Fruit fly (Drosophila melanogaster) whole organism, embryonic: Measurements from ENCODE around the gene CG12607.

ENCODE experiments used
- Abd-B ChIP-seq: fragments of 200-800 bp; sonication (Bioruptor generic); optimal IDR thresholded peaks from 2 replicates; lab custom pipeline; 2018; ENCODE audit warnings: missing biosample characterization, mild to moderate bottlenecking, missing genetic modification characterization, moderate library complexity
- Atf6 ChIP-seq: fragments of 200-800 bp; sonication (Bioruptor generic); IDR thresholded peaks from 2 replicates; pipeline ENCODE4 v1.3.6; 2022; ENCODE audit warnings: missing biosample characterization, missing genetic modification characterization
- CG10431 ChIP-seq: fragments of 200-800 bp; sonication (Bioruptor generic); optimal IDR thresholded peaks from 3 replicates; lab custom pipeline; 2018; ENCODE audit warnings: missing biosample characterization, mild to moderate bottlenecking, missing genetic modification characterization
- CG10462 ChIP-seq: fragments of 200-800 bp; sonication (Bioruptor generic); optimal IDR thresholded peaks from 2 replicates; lab custom pipeline; 2016; ENCODE audit warnings: missing biosample characterization, missing genetic modification characterization
- CG10565 ChIP-seq: fragments of 200-800 bp; sonication (Bioruptor generic); optimal IDR thresholded peaks from 3 replicates; lab custom pipeline; 2016; ENCODE audit warnings: missing biosample characterization, mild to moderate bottlenecking, missing genetic modification characterization
- CG11247 ChIP-seq: fragments of 200-800 bp; sonication (Bioruptor generic); IDR thresholded peaks from 2 replicates; pipeline ENCODE4 v1.3.6; 2022; ENCODE audit warnings: missing biosample characterization, missing genetic modification characterization
- CG11560 ChIP-seq: fragments of 200-800 bp; sonication (Bioruptor generic); IDR thresholded peaks from 3 replicates; pipeline ENCODE4 v1.3.6; 2022; ENCODE audit warnings: missing biosample characterization, missing genetic modification characterization
- CG12769 ChIP-seq: fragments of 200-800 bp; sonication (Bioruptor generic); optimal IDR thresholded peaks from 2 replicates; lab custom pipeline; 2019; ENCODE audit warnings: missing biosample characterization, mild to moderate bottlenecking, missing genetic modification characterization, moderate library complexity
- CG16813 ChIP-seq: fragments of 200-800 bp; sonication (Bioruptor generic); IDR thresholded peaks from 3 replicates; pipeline ENCODE4 v1.3.6; 2022; ENCODE audit warnings: missing biosample characterization, missing genetic modification characterization; ENCODE audit not compliant: partially characterized antibody
- CG17361 ChIP-seq: fragments of 200-800 bp; sonication (Bioruptor generic); IDR thresholded peaks from 3 replicates; pipeline ENCODE4 v1.3.6; 2022; ENCODE audit warnings: missing biosample characterization, missing genetic modification characterization
- CG17568 ChIP-seq: fragments of 200-800 bp; sonication (Bioruptor generic); optimal IDR thresholded peaks from 2 replicates; lab custom pipeline; 2018; ENCODE audit warnings: missing biosample characterization, mild to moderate bottlenecking, missing genetic modification characterization, moderate library complexity
- CG18262 ChIP-seq: fragments of 200-800 bp; optimal IDR thresholded peaks from 3 replicates; lab custom pipeline; 2019; ENCODE audit warnings: missing biosample characterization, mild to moderate bottlenecking, missing genetic modification characterization, moderate library complexity
- CG1832 ChIP-seq: fragments of 200-800 bp; sonication (Bioruptor generic); optimal IDR thresholded peaks from 2 replicates; lab custom pipeline; 2017; ENCODE audit warnings: missing biosample characterization, mild to moderate bottlenecking, missing genetic modification characterization, inconsistent platforms
- CG2116 ChIP-seq: fragments of 200-800 bp; sonication (Bioruptor generic); optimal IDR thresholded peaks from 3 replicates; lab custom pipeline; 2018; ENCODE audit warnings: missing biosample characterization, mild to moderate bottlenecking, missing genetic modification characterization
- CG32772 ChIP-seq: fragments of 200-800 bp; sonication (Bioruptor generic); IDR thresholded peaks from 2 replicates; pipeline ENCODE4 v1.3.6; 2022; ENCODE audit warnings: missing biosample characterization, missing genetic modification characterization
- CG34224 ChIP-seq: fragments of 200-800 bp; sonication (Bioruptor generic); IDR thresholded peaks from 3 replicates; pipeline ENCODE4 v1.3.6; 2022; ENCODE audit warnings: missing biosample characterization, missing genetic modification characterization; ENCODE audit not compliant: partially characterized antibody
- CG34376 ChIP-seq: fragments of 200-800 bp; sonication (Bioruptor generic); optimal IDR thresholded peaks from 2 replicates; lab custom pipeline; 2018; ENCODE audit warnings: missing biosample characterization, mild to moderate bottlenecking, missing genetic modification characterization
- CG3847 ChIP-seq: fragments of 200-800 bp; sonication (Bioruptor generic); IDR thresholded peaks from 2 replicates; pipeline ENCODE4 v1.3.6; 2022; ENCODE audit warnings: missing biosample characterization, missing genetic modification characterization
- CG42726 ChIP-seq: fragments of 200-800 bp; sonication (Bioruptor generic); IDR thresholded peaks from 2 replicates; pipeline ENCODE4 v1.3.6; 2022; ENCODE audit warnings: missing biosample characterization, missing genetic modification characterization; ENCODE audit not compliant: partially characterized antibody
- CG4730 ChIP-seq: fragments of 200-800 bp; sonication (Bioruptor generic); IDR thresholded peaks from 2 replicates; pipeline ENCODE4 v1.3.6; 2022; ENCODE audit warnings: missing biosample characterization, missing genetic modification characterization
- CG5245 ChIP-seq: fragments of 200-800 bp; sonication (Bioruptor generic); optimal IDR thresholded peaks from 3 replicates; lab custom pipeline; 2016; ENCODE audit warnings: missing biosample characterization, missing genetic modification characterization
- CG7786 ChIP-seq: fragments of 200-800 bp; sonication (Bioruptor generic); optimal IDR thresholded peaks from 2 replicates; lab custom pipeline; 2016; ENCODE audit warnings: missing biosample characterization, missing genetic modification characterization
- CTCF ChIP-seq: fragments of 200-800 bp; sonication (Bioruptor generic); optimal IDR thresholded peaks from 2 replicates; lab custom pipeline; 2017; ENCODE audit warnings: missing biosample characterization, mild to moderate bottlenecking, missing genetic modification characterization, moderate library complexity
- CkIIα-i1 ChIP-seq: fragments of 200-800 bp; sonication (Bioruptor generic); IDR thresholded peaks from 2 replicates; pipeline ENCODE4 v1.3.6; 2022; ENCODE audit warnings: missing biosample characterization, missing genetic modification characterization
- Dip2 ChIP-seq: fragments of 200-800 bp; sonication (Bioruptor generic); IDR thresholded peaks from 2 replicates; pipeline ENCODE4 v1.3.6; 2022; ENCODE audit warnings: missing biosample characterization, missing genetic modification characterization
- Dp ChIP-seq: fragments of 200-800 bp; sonication (Bioruptor generic); optimal IDR thresholded peaks from 2 replicates; lab custom pipeline; 2018; ENCODE audit warnings: missing biosample characterization, mild to moderate bottlenecking, missing genetic modification characterization, moderate library complexity
- Med ChIP-seq: fragments of 200-800 bp; sonication (Bioruptor generic); peaks from one replicate; lab custom pipeline; 2016; ENCODE audit warnings: missing biosample characterization, missing genetic modification characterization, mild to moderate bottlenecking, inconsistent platforms, moderate library complexity
- Nf-YB ChIP-seq: fragments of 200-800 bp; sonication (Bioruptor generic); optimal IDR thresholded peaks from 3 replicates; lab custom pipeline; 2019; ENCODE audit warnings: missing biosample characterization, mild to moderate bottlenecking, missing genetic modification characterization, moderate library complexity
- Rx ChIP-seq: fragments of 200-800 bp; sonication (Bioruptor generic); IDR thresholded peaks from 2 replicates; pipeline ENCODE4 v1.3.6; 2022; ENCODE audit warnings: missing biosample characterization, missing genetic modification characterization
- Sry-δ ChIP-seq: fragments of 200-800 bp; sonication (Bioruptor generic); optimal IDR thresholded peaks from 2 replicates; lab custom pipeline; 2016; ENCODE audit warnings: missing biosample characterization, missing genetic modification characterization
- Taf1 ChIP-seq: fragments of 200-800 bp; sonication (Bioruptor generic); IDR thresholded peaks from 2 replicates; pipeline ENCODE4 v1.3.6; 2022; ENCODE audit warnings: missing biosample characterization, missing genetic modification characterization
- Tbp ChIP-seq: fragments of >200 bp; optimal IDR thresholded peaks from 2 replicates; lab custom pipeline; 2018; ENCODE audit warnings: missing biosample characterization, missing genetic modification characterization
- aop ChIP-seq: fragments of 200-800 bp; sonication (Bioruptor generic); IDR thresholded peaks from 2 replicates; pipeline ENCODE4 v1.3.6; 2022; ENCODE audit warnings: missing biosample characterization, missing genetic modification characterization
- ase ChIP-seq: fragments of 200-800 bp; sonication (Bioruptor generic); IDR thresholded peaks from 3 replicates; pipeline ENCODE4 v1.3.6; 2022; ENCODE audit warnings: missing biosample characterization, missing genetic modification characterization
- ato ChIP-seq: fragments of 200-800 bp; sonication (Bioruptor generic); IDR thresholded peaks from 2 replicates; pipeline ENCODE4 v1.3.6; 2022; ENCODE audit warnings: missing biosample characterization, missing genetic modification characterization; ENCODE audit not compliant: partially characterized antibody
- btn ChIP-seq: fragments of 200-800 bp; sonication (Bioruptor generic); optimal IDR thresholded peaks from 2 replicates; lab custom pipeline; 2016; ENCODE audit warnings: missing biosample characterization, missing genetic modification characterization
- ci ChIP-seq: fragments of 200-800 bp; sonication (Bioruptor generic); IDR thresholded peaks from 3 replicates; pipeline ENCODE4 v1.3.6; 2022; ENCODE audit warnings: missing biosample characterization, missing genetic modification characterization
- dmrt99B ChIP-seq: fragments of 200-800 bp; sonication (Bioruptor generic); optimal IDR thresholded peaks from 2 replicates; lab custom pipeline; 2018; ENCODE audit warnings: missing biosample characterization, mild to moderate bottlenecking, missing genetic modification characterization, moderate library complexity
- gem ChIP-seq: fragments of 200-800 bp; sonication (Bioruptor generic); optimal IDR thresholded peaks from 2 replicates; lab custom pipeline; 2019; ENCODE audit warnings: missing biosample characterization, mild to moderate bottlenecking, missing genetic modification characterization, moderate library complexity
- lbe ChIP-seq: fragments of 200-800 bp; sonication (Bioruptor generic); optimal IDR thresholded peaks from 2 replicates; lab custom pipeline; 2016; ENCODE audit warnings: missing biosample characterization, mild to moderate bottlenecking, missing genetic modification characterization
- maf-S ChIP-seq: fragments of 200-800 bp; sonication (Bioruptor generic); optimal IDR thresholded peaks from 2 replicates; lab custom pipeline; 2016; ENCODE audit warnings: missing biosample characterization, missing genetic modification characterization
- pnt ChIP-seq: fragments of 200-800 bp; sonication (Bioruptor generic); optimal IDR thresholded peaks from 3 replicates; lab custom pipeline; 2016; ENCODE audit warnings: missing biosample characterization, missing genetic modification characterization
- prd ChIP-seq, 3 experiments: fragments of >200 bp in 2 of 3; fragments of 200-800 bp in 1 of 3; sonication (Bioruptor generic) in 1 of 3; optimal IDR thresholded peaks in 2 of 3; IDR thresholded peaks in 1 of 3; 2 replicates in 2 of 3; 3 replicates in 1 of 3; pipeline versions ENCODE4 v1.3.6 to Lab custom; 2017 to 2022; ENCODE audit warnings: missing biosample characterization in 1 of 3, missing genetic modification characterization in 1 of 3
- scrt ChIP-seq: fragments of 200-800 bp; sonication (Bioruptor generic); optimal IDR thresholded peaks from 2 replicates; lab custom pipeline; 2018; ENCODE audit warnings: missing biosample characterization, mild to moderate bottlenecking, missing genetic modification characterization, moderate library complexity
- sisA ChIP-seq: fragments of 200-800 bp; sonication (Bioruptor generic); IDR thresholded peaks from 2 replicates; pipeline ENCODE4 v1.3.6; 2022; ENCODE audit warnings: missing biosample characterization, missing genetic modification characterization
- slou ChIP-seq: fragments of 200-800 bp; sonication (Bioruptor generic); optimal IDR thresholded peaks from 3 replicates; lab custom pipeline; 2016; ENCODE audit warnings: missing biosample characterization, missing genetic modification characterization
- sob ChIP-seq: fragments of 200-800 bp; sonication (Bioruptor generic); IDR thresholded peaks from 2 replicates; pipeline ENCODE4 v1.3.6; 2022; ENCODE audit warnings: missing biosample characterization, missing genetic modification characterization
- unpg ChIP-seq: fragments of 200-800 bp; sonication (Bioruptor generic); optimal IDR thresholded peaks from 3 replicates; lab custom pipeline; 2018; ENCODE audit warnings: missing biosample characterization, mild to moderate bottlenecking, missing genetic modification characterization, moderate library complexity
- usp ChIP-seq: fragments of >200 bp; optimal IDR thresholded peaks from 2 replicates; lab custom pipeline; 2017; ENCODE audit warnings: missing biosample characterization, missing genetic modification characterization
- yki ChIP-seq: fragments of >200 bp; optimal IDR thresholded peaks from 3 replicates; lab custom pipeline; 2018

The CG12607 gene

dm6 chr3L:4406653-4407257, 39.6 kb upstream of the CG12607 start, which contains the start of gene TP53INP (continued):
- peak; percentile 36 for TF ChIP-seq Sry-δ (GFP tag; lab: Kevin White, UChicago)
- peak; percentile 33 for TF ChIP-seq CTCF (GFP tag; lab: Kevin White, UChicago)
- no peak for TF ChIP-seq CG1832
- peak; percentile 67 for TF ChIP-seq CG3847 (GFP tag; lab: Robert Waterston, UW)
- TF ChIP-seq CG42726 (GFP tag; lab: Robert Waterston, UW) = no peak
- TF ChIP-seq Nf-YB (GFP tag; lab: Kevin White, UChicago) = peak; percentile 79
- TF ChIP-seq gem = peak; percentile 96
- 0 out of 3 replicates have a peak, but pooled peaks have one; percentile 35 for TF ChIP-seq CG11560 (tag; lab: Robert Waterston, UW)
- peak; percentile 90 for TF ChIP-seq Med (GFP tag; lab: Kevin White, UChicago)
- TF ChIP-seq CG4730 (GFP tag; lab: Robert Waterston, UW) = peak; percentile 59
- TF ChIP-seq pnt (GFP tag; lab: Kevin White, UChicago) = peak; percentile 67
- TF ChIP-seq unpg (GFP tag; lab: Kevin White, UChicago) = peak; percentile 85
- peak; percentile 64 for TF ChIP-seq CG32772 (GFP tag; lab: Robert Waterston, UW)
- peak; percentile 65 for TF ChIP-seq CG5245 (GFP tag; lab: Kevin White, UChicago)
- TF ChIP-seq scrt (GFP tag; lab: Kevin White, UChicago) = peak; percentile 84
- TF ChIP-seq Abd-B (GFP tag; lab: Kevin White, UChicago) = peak; percentile 88
- peak; percentile 82 for TF ChIP-seq CG17568 (GFP tag; lab: Kevin White, UChicago)
- peak; percentile 48 for TF ChIP-seq btn (GFP tag; lab: Kevin White, UChicago)
- TF ChIP-seq lbe = peak; percentile 66
- TF ChIP-seq slou = peak; percentile 73
- peak; percentile 96 for TF ChIP-seq CG18262 (tag; lab: Kevin White, UChicago)
- TF ChIP-seq sisA (GFP tag; lab: Robert Waterston, UW) = peak; percentile 77; the same call in 1 of the 2 replicates
- no peak for TF ChIP-seq Tbp (GFP tag; lab: Kevin White, UChicago)
- TF ChIP-seq CG7786 = peak; percentile 73
- TF ChIP-seq CG17361 = peak; percentile 96
- TF ChIP-seq CG12769 = peak; percentile 52
- TF ChIP-seq dmrt99B = peak; percentile 93
- peak; percentile 52; the same call in 2 of the 3 replicates for TF ChIP-seq ci (GFP tag; lab: Robert Waterston, UW)
- TF ChIP-seq CkIIα-i1 (GFP tag; lab: Robert Waterston, UW) = no peak
- no peak for TF ChIP-seq ato (GFP tag; lab: Robert Waterston, UW)
- 0 out of 2 replicates have a peak, but pooled peaks have one; percentile 25 for TF ChIP-seq Taf1 (GFP tag; lab: Robert Waterston, UW)
- TF ChIP-seq Atf6 = peak; percentile 83; the same call in 1 of the 2 replicates
- peak; percentile 29; the same call in 1 of the 3 replicates for TF ChIP-seq CG16813 (GFP tag; lab: Robert Waterston, UW)
- TF ChIP-seq CG10462 (GFP tag; lab: Kevin White, UChicago) = peak; percentile 84
- TF ChIP-seq CG11247 (GFP tag; lab: Robert Waterston, UW) = 0 out of 2 replicates have a peak, but pooled peaks have one; percentile 28
- TF ChIP-seq ase (GFP tag; lab: Robert Waterston, UW) = peak; percentile 48; the same call in 2 of the 3 replicates
- no peak for TF ChIP-seq Dp (GFP tag; lab: Kevin White, UChicago)
- TF ChIP-seq Rx (GFP tag; lab: Robert Waterston, UW) = peak; percentile 53
- peak; percentile 79 for TF ChIP-seq maf-S
- peak; percentile 26 for TF ChIP-seq CG10565
- TF ChIP-seq aop (GFP tag; lab: Robert Waterston, UW) = 0 out of 2 replicates have a peak, but pooled peaks have one; percentile 5
- peak; percentile 60 for TF ChIP-seq CG2116 (GFP tag; lab: Kevin White, UChicago)
- TF ChIP-seq yki (lab: Kevin White, UChicago) = no peak
- peak; percentile 65 for TF ChIP-seq CG10431 (GFP tag; lab: Kevin White, UChicago)
- TF ChIP-seq prd (optimal IDR thresholded peaks at IDR 0.05; lab: Kevin White, UChicago) = no peak
- TF ChIP-seq prd (GFP tag; IDR thresholded peaks at IDR 0.05; lab: Robert Waterston, UW) = peak; percentile 82
- peak; percentile 87 for TF ChIP-seq CG34376 (GFP tag; lab: Kevin White, UChicago)
- no peak for TF ChIP-seq usp (GFP tag; lab: Kevin White, UChicago)
- peak; percentile 65 for TF ChIP-seq sob (GFP tag; lab: Robert Waterston, UW)
- no peak for TF ChIP-seq Dip2 (GFP tag; lab: Robert Waterston, UW)
- peak; percentile 30; the same call in 2 of the 3 replicates for TF ChIP-seq CG34224 (GFP tag; lab: Robert Waterston, UW)
